Fruit fly (Drosophila melanogaster) Kc167 (cell line): Measurements from ENCODE around the gene CG16863.

Experiments
- Myc ChIP-seq: fragments of >200 bp; optimal IDR thresholded peaks from 2 replicates; lab custom pipeline; 2017; ENCODE audit warnings: missing external identifiers
- h ChIP-seq: fragments of >200 bp; optimal IDR thresholded peaks from 3 replicates; lab custom pipeline; 2018; ENCODE audit warnings: missing external identifiers
- insv ChIP-seq: fragments of >200 bp; optimal IDR thresholded peaks from 3 replicates; lab custom pipeline; 2018; ENCODE audit warnings: missing external identifiers
- psq ChIP-seq: fragments of >200 bp; optimal IDR thresholded peaks from 2 replicates; lab custom pipeline; 2017; ENCODE audit warnings: missing external identifiers
- ttk ChIP-seq: sonication (Bioruptor generic); optimal IDR thresholded peaks from 2 replicates; lab custom pipeline; 2017; ENCODE audit warnings: missing external identifiers

DNA sequence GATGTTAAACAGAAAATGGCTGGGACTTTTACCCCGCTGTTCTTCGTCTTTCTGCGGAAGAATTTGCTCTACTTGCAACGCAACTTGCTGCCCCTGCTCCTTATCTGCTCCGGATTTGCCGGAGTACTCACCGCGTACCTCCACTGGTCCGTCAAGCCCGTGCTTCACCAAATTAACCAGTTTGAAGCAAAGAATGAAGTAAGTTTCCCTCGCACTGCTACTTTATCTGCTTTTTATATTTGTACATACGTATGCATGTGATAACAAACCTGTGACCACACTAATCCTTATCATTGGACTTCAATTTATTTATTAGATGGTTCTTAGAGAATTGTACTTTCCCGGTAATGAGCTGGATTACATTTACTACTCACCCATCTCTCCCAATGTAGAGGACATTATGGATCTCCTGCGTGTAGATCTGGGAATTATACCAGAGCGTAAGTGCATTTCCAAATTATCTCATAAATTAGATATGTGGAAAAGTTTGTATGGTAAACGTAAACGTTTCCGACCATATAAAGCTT is 6.5 kb upstream of the CG16863 start, which contains the start of gene CG16890:
- TF ChIP-seq insv (lab: Kevin White, UChicago), result no peak
- TF ChIP-seq h (lab: Kevin White, UChicago), result no peak
- no peak for TF ChIP-seq psq
- TF ChIP-seq Myc, result no peak
- no peak for TF ChIP-seq ttk (lab: Kevin White, UChicago)
